Fruit fly (Drosophila melanogaster): ENCODE results near the gene CG42471.

- TF ChIP-seq toe (GFP tag; optimal IDR thresholded peaks at IDR 0.05) (no peak), CG33017 (tag; optimal IDR thresholded peaks at IDR 0.05) (no peak), cnc (optimal IDR thresholded peaks at IDR 0.05) (no peak), CG11617 (GFP tag; optimal IDR thresholded peaks at IDR 0.05) (no peak), cic (GFP tag; optimal IDR thresholded peaks at IDR 0.05) (no peak), kay (GFP tag; ENCODE audit: borderline replicate concordance) (no peak), CG12768 (GFP tag; optimal IDR thresholded peaks at IDR 0.05) (no peak), ovo (GFP tag; optimal IDR thresholded peaks at IDR 0.05) (no peak), Mnt (GFP tag; optimal IDR thresholded peaks at IDR 0.05) (no peak), CG7045 (GFP tag; optimal IDR thresholded peaks at IDR 0.05) (no peak), Clk (GFP tag; optimal IDR thresholded peaks at IDR 0.05) (no peak)
These were observed 38.4 kb upstream of the CG42471 start, which contains the start of gene Tsp33B for dm6 chr2L:11792265-11792664.
